Worm (Caenorhabditis elegans) whole organism, L1 larva: ENCODE measurements around the gene srsy-2.

Source experiments
- ceh-82 ChIP-seq, 3 experiments: fragments of 150-350 bp in 1 of 3; sonication (generic microtip) in 2 of 3; optimal IDR thresholded peaks; 2 replicates each; lab custom pipeline; 2014 to 2017; ENCODE audit warnings: missing biosample characterization in 3 of 3, missing genetic modification characterization in 3 of 3
- ceh-88 ChIP-seq: fragments of 200-800 bp; sonication (Bioruptor generic); IDR thresholded peaks from 2 replicates; pipeline ENCODE4 v1.3.6; 2022; ENCODE audit warnings: missing genetic modification characterization, missing compliant biosample characterization
- dpl-1 ChIP-seq, 3 experiments: fragments of 150-350 bp in 2 of 3; sonication (generic microtip) in 1 of 3; optimal IDR thresholded peaks; 2 replicates each; lab custom pipeline; 2014 to 2017; ENCODE audit warnings: missing biosample characterization in 3 of 3, missing genetic modification characterization in 3 of 3, missing genetic modification reagents in 3 of 3
- efl-3 ChIP-seq: fragments of 200-800 bp; sonication (Bioruptor generic); optimal IDR thresholded peaks from 2 replicates; lab custom pipeline; 2018; ENCODE audit warnings: mild to moderate bottlenecking, missing genetic modification characterization, missing compliant biosample characterization
- egl-13 ChIP-seq: sonication (generic microtip); optimal IDR thresholded peaks from 2 replicates; lab custom pipeline; 2016; ENCODE audit warnings: missing genotype, missing genetic modification reagents, missing genetic modification characterization, missing compliant biosample characterization
- elt-2 ChIP-seq: sonication (generic microtip); optimal IDR thresholded peaks from 2 replicates; lab custom pipeline; 2016; ENCODE audit warnings: missing genetic modification characterization, mild to moderate bottlenecking, inconsistent platforms, missing compliant biosample characterization, missing genetic modification reagents
- fkh-10 ChIP-seq: sonication (generic microtip); optimal IDR thresholded peaks from 2 replicates; lab custom pipeline; 2017; ENCODE audit warnings: missing biosample characterization, missing genetic modification reagents, missing genetic modification characterization
- fos-1 ChIP-seq: fragments of 150-350 bp; optimal IDR thresholded peaks from 2 replicates; lab custom pipeline; 2014; ENCODE audit warnings: missing biosample characterization, missing genetic modification characterization
- lin-35 ChIP-seq, 2 experiments: fragments of 150-350 bp; optimal IDR thresholded peaks; 2 replicates each; lab custom pipeline; 2014; ENCODE audit warnings: missing biosample characterization in 2 of 2, missing genetic modification characterization in 2 of 2, missing genetic modification reagents in 2 of 2
- nhr-11 ChIP-seq: fragments of 150-350 bp; optimal IDR thresholded peaks from 2 replicates; lab custom pipeline; 2014; ENCODE audit warnings: missing biosample characterization, missing genetic modification characterization
- nhr-12 ChIP-seq: sonication (generic microtip); optimal IDR thresholded peaks from 2 replicates; lab custom pipeline; 2017; ENCODE audit warnings: missing biosample characterization, missing genetic modification characterization
- nhr-85 ChIP-seq: sonication (generic microtip); peaks from one replicate; lab custom pipeline; 2016; ENCODE audit warnings: missing genetic modification characterization, inconsistent platforms, missing compliant biosample characterization
- snu-23 ChIP-seq: sonication (generic microtip); optimal IDR thresholded peaks from 2 replicates; lab custom pipeline; 2016; ENCODE audit warnings: missing genetic modification characterization, missing compliant biosample characterization
- sox-4 ChIP-seq: sonication (generic microtip); optimal IDR thresholded peaks from 2 replicates; lab custom pipeline; 2016; ENCODE audit warnings: missing genetic modification characterization, missing compliant biosample characterization

DNA sequence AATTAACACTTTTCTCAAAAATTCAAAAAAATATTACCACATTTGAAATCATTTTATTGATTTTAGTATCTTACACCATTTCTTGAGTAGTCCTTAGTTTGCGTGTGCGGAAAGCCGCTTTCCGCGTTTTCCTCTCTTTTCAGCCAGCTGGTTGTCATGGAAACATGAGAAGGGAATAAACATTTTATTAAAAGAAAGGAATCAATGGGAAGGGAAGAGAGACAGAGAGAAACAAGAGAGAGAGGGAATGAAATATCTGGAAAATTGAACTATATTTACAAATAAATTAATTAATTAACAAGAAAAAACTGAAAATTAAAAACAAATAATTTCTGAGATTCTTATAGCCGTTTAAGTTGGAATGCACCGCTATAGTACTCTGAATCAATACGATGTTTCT lies 7.5 kb downstream of the srsy-2 start, which contains the start of gene mks-2:
- TF ChIP-seq egl-13 (tag; lab: Kevin White, UChicago) = no peak
- TF ChIP-seq nhr-11 = no peak
- no peak for TF ChIP-seq nhr-12 (tag; lab: Kevin White, UChicago)
- TF ChIP-seq dpl-1 (GFP tag; optimal IDR thresholded peaks at IDR 0.05; lab: Kevin White, UChicago) = no peak
- TF ChIP-seq ceh-82 (tag; optimal IDR thresholded peaks at IDR 0.05; lab: Kevin White, UChicago) = no peak
- no peak for TF ChIP-seq fkh-10 (GFP tag; lab: Kevin White, UChicago)
- no peak for TF ChIP-seq fos-1 (tag; lab: Kevin White, UChicago)
- no peak for TF ChIP-seq elt-2 (tag; lab: Kevin White, UChicago)
- TF ChIP-seq snu-23 = no peak
- TF ChIP-seq lin-35 (GFP tag; optimal IDR thresholded peaks at IDR 0.05; lab: Kevin White, UChicago) = no peak
- TF ChIP-seq sox-4 = no peak
- TF ChIP-seq nhr-85 (tag; lab: Kevin White, UChicago) = no peak
- no peak for TF ChIP-seq efl-3 (GFP tag; lab: Kevin White, UChicago)
- no peak for TF ChIP-seq ceh-88 (GFP tag; lab: Robert Waterston, UW)
